Fruit fly (Drosophila melanogaster): Measurements from ENCODE around the gene Cpr65Ax2.

- TF ChIP-seq CG8478 (optimal IDR thresholded peaks at IDR 0.05) (no peak), CTCF (optimal IDR thresholded peaks at IDR 0.05) (no peak)
Measured at dm6 chr3L:6136691-6137090, 14.0 kb downstream of the Cpr65Ax2 start, which contains the start of gene Lcp65Af.

Measured in S2 (cell line).